Fruit fly (Drosophila melanogaster): Measurements from ENCODE around the gene CG15211.

DNA sequence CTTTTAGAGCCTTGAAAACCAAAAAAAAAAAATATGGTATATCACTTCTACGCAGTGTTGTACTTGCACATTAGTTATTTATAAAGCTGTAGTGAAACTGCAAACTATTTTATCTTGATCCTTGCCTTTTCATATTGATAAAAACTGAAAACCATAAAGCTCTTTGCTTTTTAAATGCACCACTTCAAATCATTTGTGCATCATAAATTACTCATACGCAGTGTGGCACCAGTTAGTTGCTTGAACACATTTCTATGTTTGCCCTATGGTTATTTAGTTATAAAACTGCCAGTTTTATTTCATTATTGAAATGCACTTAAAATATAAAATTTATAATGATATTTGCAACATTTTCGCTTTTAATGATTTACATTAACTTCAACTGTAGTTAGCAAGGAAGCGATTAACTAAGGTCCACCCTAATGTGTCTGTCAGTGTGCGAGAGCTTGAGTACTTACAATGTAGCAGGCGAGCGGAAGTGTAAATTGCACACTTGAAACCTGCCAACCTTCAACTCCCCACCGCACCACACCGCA, 16.2 kb upstream of the CG15211 start:
- TF ChIP-seq CG8478 (optimal IDR thresholded peaks at IDR 0.05) (no peak), CTCF (optimal IDR thresholded peaks at IDR 0.05) (no peak)

Measured in S2 (cell line).